Worm (Caenorhabditis elegans) whole organism, L1 larva: Measurements from ENCODE around the gene tgt-1.

Experiments used
- C04F5.9 ChIP-seq: sonication (generic microtip); optimal IDR thresholded peaks from 2 replicates; lab custom pipeline; 2016; ENCODE audit warnings: missing genetic modification characterization, missing compliant biosample characterization
- Y116A8C.19 ChIP-seq: sonication (generic microtip); optimal IDR thresholded peaks from 2 replicates; lab custom pipeline; 2016; ENCODE audit warnings: missing compliant biosample characterization, missing genetic modification characterization, borderline replicate concordance
- aly-2 ChIP-seq: fragments of 150-350 bp; optimal IDR thresholded peaks from 2 replicates; lab custom pipeline; 2014; ENCODE audit warnings: missing biosample characterization, missing genetic modification characterization
- ceh-8 ChIP-seq: fragments of 200-800 bp; sonication (Bioruptor generic); optimal IDR thresholded peaks from 2 replicates; lab custom pipeline; 2018; ENCODE audit warnings: mild to moderate bottlenecking, missing genetic modification characterization, moderate library complexity, missing compliant biosample characterization
- ceh-82 ChIP-seq, 3 experiments: fragments of 150-350 bp in 1 of 3; sonication (generic microtip) in 2 of 3; optimal IDR thresholded peaks; 2 replicates each; lab custom pipeline; 2014 to 2017; ENCODE audit warnings: missing biosample characterization in 3 of 3, missing genetic modification characterization in 3 of 3
- ceh-88 ChIP-seq: fragments of 200-800 bp; sonication (Bioruptor generic); IDR thresholded peaks from 2 replicates; pipeline ENCODE4 v1.3.6; 2022; ENCODE audit warnings: missing genetic modification characterization, missing compliant biosample characterization
- ceh-90 ChIP-seq: sonication (generic microtip); optimal IDR thresholded peaks from 2 replicates; lab custom pipeline; 2016; ENCODE audit warnings: missing genetic modification characterization, missing compliant biosample characterization
- dsc-1 ChIP-seq: sonication (generic microtip); optimal IDR thresholded peaks from 2 replicates; lab custom pipeline; 2016; ENCODE audit warnings: mild to moderate bottlenecking, missing genetic modification characterization, missing compliant biosample characterization
- efl-1 ChIP-seq, 4 experiments: fragments of 150-350 bp; optimal IDR thresholded peaks in 3 of 4; peaks in 1 of 4; 1 replicate in 1 of 4; 2 replicates in 3 of 4; lab custom pipeline; 2014; ENCODE audit warnings: missing biosample characterization in 2 of 4, missing genetic modification characterization in 2 of 4, missing genetic modification reagents in 2 of 4
- egl-27 ChIP-seq, 2 experiments: fragments of 150-350 bp in 1 of 2; sonication (generic microtip); optimal IDR thresholded peaks; 3 replicates each; lab custom pipeline; 2017 to 2018; ENCODE audit warnings: missing biosample characterization in 2 of 2, missing genetic modification characterization in 2 of 2, missing genetic modification reagents in 2 of 2
- elt-2 ChIP-seq: sonication (generic microtip); optimal IDR thresholded peaks from 2 replicates; lab custom pipeline; 2016; ENCODE audit warnings: missing genetic modification characterization, mild to moderate bottlenecking, inconsistent platforms, missing compliant biosample characterization, missing genetic modification reagents
- fkh-10 ChIP-seq: sonication (generic microtip); optimal IDR thresholded peaks from 2 replicates; lab custom pipeline; 2017; ENCODE audit warnings: missing biosample characterization, missing genetic modification reagents, missing genetic modification characterization
- fkh-4 ChIP-seq: sonication (generic microtip); optimal IDR thresholded peaks from 2 replicates; lab custom pipeline; 2016; ENCODE audit warnings: missing compliant biosample characterization, missing genetic modification characterization, borderline replicate concordance
- fkh-8 ChIP-seq: sonication (generic microtip); optimal IDR thresholded peaks from 2 replicates; lab custom pipeline; 2016; ENCODE audit warnings: mild to moderate bottlenecking, missing genetic modification characterization, missing compliant biosample characterization
- hlh-17 ChIP-seq: fragments of 200-800 bp; sonication (Bioruptor generic); optimal IDR thresholded peaks from 2 replicates; lab custom pipeline; 2018; ENCODE audit warnings: missing genetic modification characterization, mild to moderate bottlenecking, missing compliant biosample characterization, moderate library complexity, borderline replicate concordance
- hlh-4 ChIP-seq: sonication (generic microtip); optimal IDR thresholded peaks from 2 replicates; lab custom pipeline; 2016; ENCODE audit warnings: mild to moderate bottlenecking, missing genetic modification characterization, missing compliant biosample characterization
- hpl-2 ChIP-seq: fragments of 150-350 bp; optimal IDR thresholded peaks from 2 replicates; lab custom pipeline; 2014; ENCODE audit warnings: missing biosample characterization, missing genetic modification reagents, missing genetic modification characterization
- irx-1 ChIP-seq: sonication (generic microtip); optimal IDR thresholded peaks from 2 replicates; lab custom pipeline; 2016; ENCODE audit warnings: missing genetic modification characterization, missing compliant biosample characterization
- lin-15B ChIP-seq: fragments of 150-350 bp; sonication (generic microtip); optimal IDR thresholded peaks from 3 replicates; lab custom pipeline; 2014; ENCODE audit warnings: missing biosample characterization, missing genetic modification characterization
- lin-35 ChIP-seq, 2 experiments: fragments of 150-350 bp; optimal IDR thresholded peaks; 2 replicates each; lab custom pipeline; 2014; ENCODE audit warnings: missing biosample characterization in 2 of 2, missing genetic modification characterization in 2 of 2, missing genetic modification reagents in 2 of 2
- lin-39 ChIP-seq: fragments of 150-350 bp; optimal IDR thresholded peaks from 2 replicates; lab custom pipeline; 2014; ENCODE audit warnings: missing biosample characterization, missing genetic modification reagents, missing genetic modification characterization
- mab-9 ChIP-seq: fragments of 200-800 bp; sonication (Bioruptor generic); IDR thresholded peaks from 2 replicates; pipeline ENCODE4 v1.3.6; 2022; ENCODE audit warnings: missing genetic modification reagents, missing genetic modification characterization, missing compliant biosample characterization
- mdl-1 ChIP-seq, 2 experiments: fragments of 150-350 bp; optimal IDR thresholded peaks; 2 replicates each; lab custom pipeline; 2014 to 2017; ENCODE audit warnings: missing biosample characterization in 2 of 2, missing genetic modification characterization in 2 of 2, inconsistent platforms in 1 of 2
- nhr-11 ChIP-seq: fragments of 150-350 bp; optimal IDR thresholded peaks from 2 replicates; lab custom pipeline; 2014; ENCODE audit warnings: missing biosample characterization, missing genetic modification characterization
- nhr-71 ChIP-seq: sonication (generic microtip); optimal IDR thresholded peaks from 2 replicates; lab custom pipeline; 2016; ENCODE audit warnings: mild to moderate bottlenecking, missing genetic modification characterization, moderate library complexity, missing compliant biosample characterization
- nhr-76 ChIP-seq: sonication (generic microtip); optimal IDR thresholded peaks from 2 replicates; lab custom pipeline; 2017; ENCODE audit warnings: missing biosample characterization, missing genetic modification characterization
- nhr-77 ChIP-seq: fragments of 150-350 bp; optimal IDR thresholded peaks from 2 replicates; lab custom pipeline; 2014; ENCODE audit warnings: missing biosample characterization, missing genetic modification characterization
- nhr-84 ChIP-seq: sonication (generic microtip); optimal IDR thresholded peaks from 2 replicates; lab custom pipeline; 2017; ENCODE audit warnings: missing biosample characterization, missing genetic modification characterization
- pag-3 ChIP-seq: sonication (generic microtip); optimal IDR thresholded peaks from 2 replicates; lab custom pipeline; 2017; ENCODE audit warnings: missing genetic modification characterization, mild to moderate bottlenecking, missing compliant biosample characterization, antibody characterized with exemption, borderline replicate concordance; ENCODE audit not compliant: insufficient read depth
- pax-3 ChIP-seq: fragments of 200-800 bp; sonication (Bioruptor generic); optimal IDR thresholded peaks from 2 replicates; lab custom pipeline; 2018; ENCODE audit warnings: mild to moderate bottlenecking, missing genetic modification characterization, moderate library complexity, missing compliant biosample characterization
- rnt-1 ChIP-seq: sonication (generic microtip); optimal IDR thresholded peaks from 2 replicates; lab custom pipeline; 2016; ENCODE audit warnings: mild to moderate bottlenecking, missing genetic modification characterization, moderate library complexity, missing compliant biosample characterization
- snpc-4 ChIP-seq: fragments of 150-350 bp; optimal IDR thresholded peaks from 2 replicates; lab custom pipeline; 2014; ENCODE audit warnings: missing biosample characterization, missing genetic modification characterization
- snu-23 ChIP-seq: sonication (generic microtip); optimal IDR thresholded peaks from 2 replicates; lab custom pipeline; 2016; ENCODE audit warnings: missing genetic modification characterization, missing compliant biosample characterization
- sox-4 ChIP-seq: sonication (generic microtip); optimal IDR thresholded peaks from 2 replicates; lab custom pipeline; 2016; ENCODE audit warnings: missing genetic modification characterization, missing compliant biosample characterization
- sptf-1 ChIP-seq: fragments of 150-350 bp; optimal IDR thresholded peaks from 2 replicates; lab custom pipeline; 2014; ENCODE audit warnings: missing biosample characterization, missing genetic modification characterization
- sup-37 ChIP-seq: fragments of 200-800 bp; sonication (Bioruptor generic); optimal IDR thresholded peaks from 2 replicates; lab custom pipeline; 2018; ENCODE audit warnings: mild to moderate bottlenecking, missing genetic modification characterization, missing compliant biosample characterization
- swsn-7 ChIP-seq: sonication (generic microtip); optimal IDR thresholded peaks from 2 replicates; lab custom pipeline; 2016; ENCODE audit warnings: missing genetic modification characterization, missing compliant biosample characterization
- tbx-2 ChIP-seq: sonication (generic microtip); optimal IDR thresholded peaks from 2 replicates; lab custom pipeline; 2016; ENCODE audit warnings: missing genetic modification characterization, missing compliant biosample characterization
- tlp-1 ChIP-seq: fragments of 150-350 bp; optimal IDR thresholded peaks from 2 replicates; lab custom pipeline; 2014; ENCODE audit warnings: missing biosample characterization, missing genetic modification characterization
- unc-130 ChIP-seq: fragments of 150-350 bp; optimal IDR thresholded peaks from 2 replicates; lab custom pipeline; 2017; ENCODE audit warnings: missing biosample characterization, missing genetic modification characterization, inconsistent platforms
- unc-98 ChIP-seq: fragments of 200-800 bp; sonication (Bioruptor generic); IDR thresholded peaks from 2 replicates; pipeline ENCODE4 v1.3.6; 2022; ENCODE audit warnings: missing genetic modification characterization, missing compliant biosample characterization
- zag-1 ChIP-seq: fragments of 150-350 bp; optimal IDR thresholded peaks from 2 replicates; lab custom pipeline; 2014; ENCODE audit warnings: missing biosample characterization, missing genetic modification characterization
- zip-4 ChIP-seq: fragments of 200-800 bp; sonication (Bioruptor generic); optimal IDR thresholded peaks from 2 replicates; lab custom pipeline; 2018; ENCODE audit warnings: mild to moderate bottlenecking, missing genetic modification characterization, moderate library complexity, missing compliant biosample characterization

tgt-1 gene

DNA sequence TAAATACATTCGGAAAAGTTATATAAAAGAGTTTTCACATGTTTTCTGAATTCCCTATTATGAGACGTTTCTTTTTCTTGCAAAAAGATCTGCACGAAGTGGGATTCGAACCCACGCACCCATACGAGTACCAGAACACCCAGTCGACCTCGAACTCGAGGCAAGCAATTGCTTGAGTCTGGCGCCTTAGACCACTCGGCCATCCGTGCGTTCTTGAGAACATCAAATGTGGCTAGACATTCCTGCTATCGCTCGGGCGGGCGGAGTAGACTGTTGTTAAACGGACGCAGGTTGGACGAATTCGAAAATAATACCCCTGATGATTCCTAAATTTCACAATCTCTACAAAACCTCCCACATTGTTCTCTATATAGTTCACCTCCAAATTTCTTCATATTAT is 31.2 kb downstream of the tgt-1 start (continued):
- TF ChIP-seq snu-23 (GFP tag; lab: Kevin White, UChicago) (peak; percentile 76), fkh-4 (no peak), unc-130 (no peak), fkh-10 (GFP tag; lab: Kevin White, UChicago) (no peak), elt-2 (tag; lab: Kevin White, UChicago) (peak; percentile 32), ceh-88 (GFP tag; lab: Robert Waterston, UW) (peak; percentile 41; the same call in 1 of the 2 replicates), pag-3 (no peak), tbx-2 (tag; lab: Kevin White, UChicago) (peak; percentile 15), hlh-17 (no peak), snpc-4 (tag; lab: Kevin White, UChicago) (no peak), nhr-71 (tag; lab: Kevin White, UChicago) (peak; percentile 66), Y116A8C.19 (no peak), lin-35 (GFP tag; optimal IDR thresholded peaks at IDR 0.05; lab: Kevin White, UChicago) (peak; percentile 36 to 76), fkh-8 (tag; lab: Kevin White, UChicago) (no peak), ceh-90 (tag; lab: Kevin White, UChicago) (no peak), C04F5.9 (tag; lab: Kevin White, UChicago) (no peak), hpl-2 (GFP tag; lab: Kevin White, UChicago) (no peak), nhr-11 (tag; lab: Kevin White, UChicago) (no peak), egl-27 (tag; optimal IDR thresholded peaks at IDR 0.05; lab: Kevin White, UChicago) (no peak), mdl-1 (tag; optimal IDR thresholded peaks at IDR 0.05; lab: Kevin White, UChicago) (peak in 1 of 2 experiments; percentile 58), ceh-8 (no peak), aly-2 (no peak), lin-15B (tag; lab: Kevin White, UChicago) (no peak), zip-4 (GFP tag; lab: Kevin White, UChicago) (no peak), efl-1 (optimal IDR thresholded peaks at IDR 0.05; lab: Kevin White, UChicago) (peak; percentile 27 to 46), efl-1 (GFP tag; optimal IDR thresholded peaks at IDR 0.05 in 1 of 2; lab: Kevin White, UChicago) (peak; percentile 6 to 88), swsn-7 (tag; lab: Kevin White, UChicago) (peak; percentile 29), sox-4 (no peak), dsc-1 (tag; lab: Kevin White, UChicago) (no peak), sup-37 (GFP tag; lab: Kevin White, UChicago) (no peak)

- TF ChIP-seq nhr-77 (no peak), mab-9 (GFP tag; lab: Robert Waterston, UW) (no peak), nhr-84 (tag; lab: Kevin White, UChicago) (no peak), nhr-76 (tag; lab: Kevin White, UChicago) (no peak), zag-1 (tag; lab: Kevin White, UChicago) (no peak), efl-1 (optimal IDR thresholded peaks at IDR 0.05; lab: Kevin White, UChicago) (no peak), efl-1 (GFP tag; optimal IDR thresholded peaks at IDR 0.05 in 1 of 2; lab: Kevin White, UChicago) (peak in 1 of 2 experiments; percentile 43), lin-39 (tag; lab: Kevin White, UChicago) (no peak)
- TF ChIP-seq, all 84 proteins: peak for 1
Measured at ce11 chrIV:11925346-11926075, 34.1 kb downstream of the tgt-1 start, which contains the start of the genes srlf-33 and srlf-32. srlf-33 (minus strand) TSS chrIV:11925446. srlf-32 (plus strand) TSS chrIV:11926025.

DNA sequence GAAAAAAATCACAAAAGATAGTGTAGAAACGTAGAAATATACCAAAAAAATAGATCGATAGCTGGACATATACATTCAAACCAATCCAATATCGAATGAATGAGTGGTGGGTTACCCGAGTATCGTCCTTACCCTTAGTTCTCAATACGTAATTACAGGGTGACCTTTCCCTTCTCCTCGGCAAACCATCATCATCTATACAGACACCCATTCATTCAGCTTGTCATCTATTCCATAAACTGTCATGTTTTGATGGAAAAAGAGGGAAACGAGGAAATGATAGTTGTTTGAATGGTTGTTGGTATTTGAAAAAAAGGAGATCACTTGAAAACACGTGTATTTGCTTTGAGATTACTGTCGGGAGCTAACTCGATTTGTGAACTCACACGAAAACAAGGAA is 35.5 kb downstream of the tgt-1 start:
- no peak for TF ChIP-seq ceh-82 (tag; optimal IDR thresholded peaks at IDR 0.05; lab: Kevin White, UChicago)
- TF ChIP-seq pax-3 (tag; lab: Kevin White, UChicago) = no peak
- no peak for TF ChIP-seq fkh-4
- no peak for TF ChIP-seq sptf-1 (tag; lab: Kevin White, UChicago)
- TF ChIP-seq tlp-1 (tag; lab: Kevin White, UChicago) = no peak
- no peak for TF ChIP-seq fkh-10 (GFP tag; lab: Kevin White, UChicago)
- TF ChIP-seq efl-1 (optimal IDR thresholded peaks at IDR 0.05; lab: Kevin White, UChicago) = no peak
- no peak for TF ChIP-seq efl-1 (GFP tag; optimal IDR thresholded peaks at IDR 0.05 in 1 of 2; lab: Kevin White, UChicago)
- no peak for TF ChIP-seq irx-1 (tag; lab: Kevin White, UChicago)
- TF ChIP-seq nhr-71 (tag; lab: Kevin White, UChicago) = no peak
- TF ChIP-seq unc-98 (GFP tag; lab: Robert Waterston, UW) = no peak
- TF ChIP-seq dsc-1 (tag; lab: Kevin White, UChicago) = no peak
- TF ChIP-seq C04F5.9 (tag; lab: Kevin White, UChicago) = no peak
- TF ChIP-seq rnt-1 (tag; lab: Kevin White, UChicago) = no peak
- TF ChIP-seq zag-1 (tag; lab: Kevin White, UChicago) = no peak
- no peak for TF ChIP-seq fkh-8 (tag; lab: Kevin White, UChicago)
- no peak for TF ChIP-seq hlh-4 (tag; lab: Kevin White, UChicago)
